Worm (Caenorhabditis elegans): ENCODE results near the gene E01G4.5.

DNA sequence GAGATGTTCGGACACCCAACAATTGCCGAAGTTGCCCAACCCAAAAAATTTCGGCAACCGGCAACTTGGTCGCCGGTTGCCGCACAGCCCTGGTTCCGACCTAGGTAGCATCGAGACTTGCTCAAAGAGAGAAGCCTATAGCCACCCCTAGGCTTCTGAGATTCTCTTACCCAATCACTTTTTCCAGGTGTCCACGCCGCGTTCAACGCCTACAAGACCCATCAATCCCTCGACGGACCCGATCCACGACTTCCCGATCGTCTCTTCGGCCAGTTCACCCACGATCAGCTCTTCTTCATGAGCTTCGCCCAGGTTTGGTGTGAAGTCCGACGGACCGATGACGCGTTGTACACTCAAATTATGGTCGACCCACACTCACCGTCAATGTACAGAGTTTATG is 43.6 kb downstream of the E01G4.5 start:
- TF ChIP-seq dao-5 (tag; optimal IDR thresholded peaks at IDR 0.05) (no peak), him-1 (tag; optimal IDR thresholded peaks at IDR 0.05) (no peak)

Data from whole organism, L4/young adult.